Fruit fly (Drosophila melanogaster) whole organism, embryonic: ENCODE data around the gene FipoQ.

Source experiments
- CG17361 ChIP-seq: fragments of 200-800 bp; sonication (Bioruptor generic); IDR thresholded peaks from 3 replicates; pipeline ENCODE4 v1.3.6; 2022; ENCODE audit warnings: missing biosample characterization, missing genetic modification characterization
- CG4820 ChIP-seq: fragments of 200-800 bp; sonication (Bioruptor generic); optimal IDR thresholded peaks from 3 replicates; lab custom pipeline; 2016; ENCODE audit warnings: missing biosample characterization, missing genetic modification characterization
- Hr39 ChIP-seq: fragments of >200 bp; optimal IDR thresholded peaks from 2 replicates; lab custom pipeline; 2017
- Six4 ChIP-seq: fragments of 200-800 bp; sonication (Bioruptor generic); optimal IDR thresholded peaks from 2 replicates; lab custom pipeline; 2016; ENCODE audit warnings: missing biosample characterization, missing genetic modification characterization
- Sox100B ChIP-seq: fragments of 200-800 bp; sonication (Bioruptor generic); optimal IDR thresholded peaks from 3 replicates; lab custom pipeline; 2018; ENCODE audit warnings: missing biosample characterization, mild to moderate bottlenecking, missing genetic modification characterization
- da ChIP-seq: fragments of 200-800 bp; sonication (Bioruptor generic); optimal IDR thresholded peaks from 2 replicates; lab custom pipeline; 2016; ENCODE audit warnings: missing biosample characterization, missing genetic modification characterization
- fd102C ChIP-seq: fragments of 200-800 bp; sonication (Bioruptor generic); optimal IDR thresholded peaks from 2 replicates; lab custom pipeline; 2018; ENCODE audit warnings: missing biosample characterization, mild to moderate bottlenecking, missing genetic modification characterization, moderate library complexity
- org-1 ChIP-seq: fragments of 200-800 bp; sonication (Bioruptor generic); optimal IDR thresholded peaks from 2 replicates; lab custom pipeline; 2017; ENCODE audit warnings: missing biosample characterization, missing genetic modification characterization

- TF ChIP-seq fd102C (GFP tag; lab: Kevin White, UChicago) (no peak), Six4 (GFP tag; lab: Kevin White, UChicago) (no peak), org-1 (GFP tag; lab: Kevin White, UChicago) (no peak), Sox100B (no peak), Hr39 (no peak), da (no peak), CG17361 (no peak), CG4820 (no peak)
Measured at dm6 chr3R:29518498-29518897, 23.9 kb downstream of the FipoQ start.
